Worm (Caenorhabditis elegans): Measurements from ENCODE around the gene sly-1.

DNA sequence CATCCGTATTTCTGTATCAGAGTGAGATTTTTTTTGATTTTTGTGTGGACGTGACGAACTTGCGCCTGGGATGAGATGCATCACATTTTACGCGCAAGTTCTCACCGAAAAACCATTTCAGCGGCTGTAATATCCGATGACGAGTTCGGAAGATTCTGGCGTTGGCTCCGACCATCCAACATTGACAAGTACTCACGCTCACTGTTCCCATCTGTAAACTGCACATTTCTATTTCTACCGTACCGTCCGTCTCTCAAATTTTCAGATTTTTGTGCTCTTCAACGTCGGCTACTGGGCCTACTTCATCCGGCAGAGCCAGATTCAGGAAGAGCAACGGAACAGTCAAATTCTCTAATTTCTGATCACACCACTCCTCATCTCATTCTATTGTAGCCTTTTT lies 20.6 kb downstream of the sly-1 start:
- TF ChIP-seq unc-62 (GFP tag; optimal IDR thresholded peaks at IDR 0.05) (no peak), nhr-179 (tag; optimal IDR thresholded peaks at IDR 0.05) (no peak), let-526 (GFP tag; IDR thresholded peaks at IDR 0.05) (no peak), T07F8.4 (tag; optimal IDR thresholded peaks at IDR 0.05) (no peak), lir-1 (GFP tag; conservative IDR thresholded peaks at IDR 0.05) (no peak), dox-1 (GFP tag; IDR thresholded peaks at IDR 0.05) (no peak)
